Worm (Caenorhabditis elegans): Measurements from ENCODE around the gene ceh-57.

The ceh-57 gene

DNA sequence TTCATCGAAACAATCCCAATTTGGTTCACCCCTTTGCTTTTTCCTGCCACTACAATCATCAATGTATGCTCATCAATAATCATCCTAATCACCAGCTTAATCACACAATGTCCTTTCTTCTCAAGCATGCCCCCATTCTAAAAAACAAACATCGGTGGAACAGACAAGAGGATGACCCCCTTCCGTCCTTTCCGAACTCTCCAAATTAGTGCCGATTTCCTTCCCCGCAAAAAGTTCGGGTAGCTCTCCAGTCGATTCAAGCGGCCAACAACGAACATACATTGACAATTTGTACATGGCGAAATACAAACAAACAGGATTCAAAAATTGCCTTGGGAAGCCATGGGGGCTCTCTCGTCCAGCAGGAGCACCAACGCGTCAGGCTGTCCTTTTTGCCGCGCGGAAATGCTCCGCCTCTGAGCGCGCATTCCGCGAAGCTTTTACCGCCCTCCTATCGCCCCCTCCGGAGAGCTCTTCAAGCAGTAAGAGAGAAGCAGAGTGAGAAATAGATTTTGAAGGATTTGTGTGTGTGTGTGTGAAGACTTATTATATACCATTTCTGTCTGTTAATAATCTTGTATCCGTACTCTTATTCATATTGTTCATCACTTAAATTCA, 41.4 kb downstream of the ceh-57 start, which contains the start of gene appg-1 (continued):
- TF ChIP-seq F26F4.8 (GFP tag; conservative IDR thresholded peaks at IDR 0.05): 0 out of 2 replicates have a peak, but pooled peaks have one; percentile 5
- TF ChIP-seq spr-3 (GFP tag; optimal IDR thresholded peaks at IDR 0.05): peak; percentile 3
- no peak for TF ChIP-seq madf-5 (GFP tag; IDR thresholded peaks at IDR 0.05)
- no peak for TF ChIP-seq hlh-30 (tag; optimal IDR thresholded peaks at IDR 0.05; ENCODE audit: insufficient read depth)
- TF ChIP-seq zag-1 (tag; optimal IDR thresholded peaks at IDR 0.05): no peak
- TF ChIP-seq dmd-6 (GFP tag; IDR thresholded peaks at IDR 0.05): no peak
- no peak for TF ChIP-seq lin-39 (tag; optimal IDR thresholded peaks at IDR 0.05)
- no peak for TF ChIP-seq ctbp-1 (GFP tag; IDR thresholded peaks at IDR 0.05)
- TF ChIP-seq saeg-2 (GFP tag; IDR thresholded peaks at IDR 0.05): no peak
- no peak for TF ChIP-seq lir-3 (tag; optimal IDR thresholded peaks at IDR 0.05)
- no peak for TF ChIP-seq hif-1 (tag; optimal IDR thresholded peaks at IDR 0.05)
- TF ChIP-seq pha-4 (GFP tag; IDR thresholded peaks at IDR 0.05): no peak
- no peak for TF ChIP-seq pha-4 (tag; optimal IDR thresholded peaks at IDR 0.05)
- no peak for TF ChIP-seq spr-1 (tag; optimal IDR thresholded peaks at IDR 0.05)
- no peak for TF ChIP-seq zfp-2 (tag; optimal IDR thresholded peaks at IDR 0.05)
- TF ChIP-seq nhr-237 (tag; optimal IDR thresholded peaks at IDR 0.05): no peak
- no peak for TF ChIP-seq arid-1 (GFP tag; conservative IDR thresholded peaks at IDR 0.05)

DNA sequence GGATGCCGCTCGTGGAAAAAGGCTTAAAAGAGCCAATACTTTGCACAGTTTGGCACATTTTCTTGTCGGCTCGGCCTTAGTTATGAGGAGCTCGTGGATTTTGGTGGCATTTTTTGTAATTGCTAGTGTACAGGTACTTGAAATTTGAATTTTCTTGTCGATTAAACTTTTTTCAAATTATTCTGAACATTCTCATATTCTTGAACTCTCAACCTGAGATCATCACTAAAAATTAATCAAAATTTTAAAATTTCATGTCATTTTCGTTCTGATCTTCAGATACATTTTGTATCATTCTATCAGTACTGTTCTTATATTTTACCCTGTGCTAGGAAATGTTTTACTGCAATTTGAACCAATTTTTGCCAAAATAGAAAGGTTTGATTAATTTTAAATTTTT, 45.7 kb downstream of the ceh-57 start, which contains the start of gene idpp-4:
Gene idpp-4 (plus strand): TSS at position 51 of the 400 bp plus-strand sequence.
- TF ChIP-seq unc-62 (GFP tag; optimal IDR thresholded peaks at IDR 0.05 in 1 of 2) (peak in 1 of 2 experiments; percentile 93), unc-62 (tag; optimal IDR thresholded peaks at IDR 0.05) (no peak), zfp-3 (GFP tag; conservative IDR thresholded peaks at IDR 0.05) (no peak), lim-7 (GFP tag; IDR thresholded peaks at IDR 0.05) (no peak), nhr-48 (tag; optimal IDR thresholded peaks at IDR 0.05) (no peak)

DNA sequence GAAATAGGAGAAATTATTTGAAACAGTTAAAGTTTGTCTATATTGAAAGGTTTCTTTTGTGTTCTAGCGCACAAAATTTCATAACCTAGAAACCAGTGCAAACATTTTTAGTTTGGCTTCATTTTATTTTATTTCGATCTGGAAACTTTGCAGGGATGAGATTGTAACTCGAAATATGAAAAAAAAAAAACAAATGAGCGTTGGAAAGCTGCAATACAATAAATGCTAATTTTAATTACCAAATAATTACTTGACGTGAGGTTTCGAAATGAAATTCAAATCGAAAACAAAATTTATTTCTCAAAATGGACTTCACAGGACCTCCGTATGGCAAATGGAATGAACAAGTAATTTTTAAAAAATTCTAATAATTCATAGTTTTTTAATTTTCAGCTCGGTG, 50.1 kb downstream of the ceh-57 start, which contains the start of gene M02G9.4:
Gene M02G9.4 (plus strand): TSS at position 301 of the 400 bp plus-strand sequence.
- no peak for TF ChIP-seq aha-1 (tag)
- TF ChIP-seq hif-1 (tag; optimal IDR thresholded peaks at IDR 0.05): no peak
- TF ChIP-seq unc-39 (tag; optimal IDR thresholded peaks at IDR 0.05): no peak
- TF ChIP-seq set-16 (GFP tag; IDR thresholded peaks at IDR 0.05): no peak
- no peak for TF ChIP-seq nhr-48 (tag; optimal IDR thresholded peaks at IDR 0.05)
- no peak for TF ChIP-seq mdl-1 (tag; optimal IDR thresholded peaks at IDR 0.05)
- TF ChIP-seq skn-1 (tag; optimal IDR thresholded peaks at IDR 0.05): no peak
- TF ChIP-seq attf-4 (tag; optimal IDR thresholded peaks at IDR 0.05): no peak
- TF ChIP-seq dve-1 (tag; optimal IDR thresholded peaks at IDR 0.05; ENCODE audit: insufficient read depth): no peak
- no peak for TF ChIP-seq nhr-102 (tag; optimal IDR thresholded peaks at IDR 0.05)
- no peak for TF ChIP-seq saeg-2 (GFP tag; IDR thresholded peaks at IDR 0.05)
- TF ChIP-seq nhr-237 (tag; optimal IDR thresholded peaks at IDR 0.05): no peak
- no peak for TF ChIP-seq hlh-11 (tag; optimal IDR thresholded peaks at IDR 0.05)
- TF ChIP-seq egl-27 (tag; optimal IDR thresholded peaks at IDR 0.05): no peak
- no peak for TF ChIP-seq ceh-44 (GFP tag; IDR thresholded peaks at IDR 0.05)

DNA sequence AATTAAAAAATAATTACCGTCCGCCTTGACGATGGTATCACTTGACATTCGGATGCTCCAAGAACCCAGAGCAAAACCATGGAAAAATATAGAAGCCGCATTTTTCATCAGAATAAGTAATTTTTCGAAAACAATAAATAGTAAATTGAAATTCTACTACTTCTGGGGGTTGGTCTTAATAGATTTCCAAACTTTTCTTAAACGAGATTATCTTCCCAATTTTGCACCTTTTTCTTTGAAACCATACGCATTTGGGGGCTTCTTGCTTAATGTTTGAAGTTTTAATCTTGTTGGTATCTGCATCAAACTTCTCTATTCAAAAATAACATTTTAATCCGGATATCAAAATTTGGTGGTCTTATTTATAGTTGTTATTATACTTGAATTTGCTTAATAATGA, 51.0 kb downstream of the ceh-57 start, which contains the start of gene gcy-5:
Gene gcy-5 (minus strand): TSS at position 101 of the 400 bp plus-strand sequence.
- TF ChIP-seq aha-1 (tag) (no peak), unc-130 (GFP tag; optimal IDR thresholded peaks at IDR 0.05) (no peak), tag-97 (GFP tag; IDR thresholded peaks at IDR 0.05) (no peak), nhr-6 (tag; optimal IDR thresholded peaks at IDR 0.05) (no peak), lir-3 (tag; optimal IDR thresholded peaks at IDR 0.05) (no peak), gei-8 (GFP tag; optimal IDR thresholded peaks at IDR 0.05) (no peak), dpl-1 (GFP tag; optimal IDR thresholded peaks at IDR 0.05) (no peak), nhr-10 (tag; optimal IDR thresholded peaks at IDR 0.05) (no peak), unc-39 (tag; optimal IDR thresholded peaks at IDR 0.05) (no peak), cey-2 (tag; optimal IDR thresholded peaks at IDR 0.05; ENCODE audit: borderline replicate concordance, insufficient read depth) (no peak), attf-4 (tag; optimal IDR thresholded peaks at IDR 0.05) (no peak), Y105C5A.15 (GFP tag; IDR thresholded peaks at IDR 0.05) (no peak), ceh-82 (tag; optimal IDR thresholded peaks at IDR 0.05) (no peak), zfp-3 (GFP tag; conservative IDR thresholded peaks at IDR 0.05) (no peak), ceh-62 (tag; optimal IDR thresholded peaks at IDR 0.05) (no peak), mxl-3 (GFP tag; optimal IDR thresholded peaks at IDR 0.05) (no peak), egl-27 (tag; optimal IDR thresholded peaks at IDR 0.05) (no peak), hlh-30 (tag; optimal IDR thresholded peaks at IDR 0.05; ENCODE audit: insufficient read depth) (no peak), dmd-8 (GFP tag; IDR thresholded peaks at IDR 0.05) (no peak), daf-8 (GFP tag; IDR thresholded peaks at IDR 0.05) (no peak)
